Worm (Caenorhabditis elegans) whole organism, L4 larva: ENCODE data around the gene mif-2.

Source experiments
- D1046.2 ChIP-seq: fragments of 200-800 bp; sonication (Bioruptor generic); IDR thresholded peaks from 2 replicates; pipeline ENCODE4 v1.3.6; 2022; ENCODE audit warnings: missing genetic modification characterization, missing compliant biosample characterization
- Y105C5A.15 ChIP-seq: fragments of 200-800 bp; sonication (Bioruptor generic); IDR thresholded peaks from 2 replicates; pipeline ENCODE4 v1.3.6; 2022; ENCODE audit warnings: missing genetic modification characterization, missing compliant biosample characterization
- Y48G9A.11 ChIP-seq: fragments of 200-800 bp; sonication (Bioruptor generic); IDR thresholded peaks from 2 replicates; pipeline ENCODE4 v1.3.6; 2022; ENCODE audit warnings: missing genetic modification reagents, missing genetic modification characterization, missing compliant biosample characterization
- Y5F2A.4 ChIP-seq: fragments of 200-800 bp; sonication (Bioruptor generic); optimal IDR thresholded peaks from 2 replicates; lab custom pipeline; 2018; ENCODE audit warnings: mild to moderate bottlenecking, missing genetic modification characterization, missing compliant biosample characterization
- Y75B8A.6 ChIP-seq: fragments of 200-800 bp; sonication (Bioruptor generic); IDR thresholded peaks from 2 replicates; pipeline ENCODE4 v1.3.6; 2022; ENCODE audit warnings: missing genetic modification reagents, missing genetic modification characterization, missing compliant biosample characterization
- aly-2 ChIP-seq: sonication (generic microtip); optimal IDR thresholded peaks from 2 replicates; lab custom pipeline; 2018; ENCODE audit warnings: missing biosample characterization, missing genetic modification characterization
- ama-1 ChIP-seq: fragments of 150-350 bp; optimal IDR thresholded peaks from 2 replicates; lab custom pipeline; 2014; ENCODE audit warnings: inconsistent platforms, mixed read lengths
- arid-1 ChIP-seq: fragments of 200-800 bp; sonication (Bioruptor generic); conservative IDR thresholded peaks from 2 replicates; pipeline ENCODE4 v1.3.6; 2022; ENCODE audit warnings: missing genetic modification reagents, missing genetic modification characterization, missing compliant biosample characterization
- attf-4 ChIP-seq: sonication (generic microtip); optimal IDR thresholded peaks from 3 replicates; lab custom pipeline; 2017; ENCODE audit warnings: missing biosample characterization, missing genetic modification characterization
- ceh-32 ChIP-seq: sonication (generic microtip); optimal IDR thresholded peaks from 2 replicates; lab custom pipeline; 2016; ENCODE audit warnings: mild to moderate bottlenecking, missing genetic modification characterization, missing compliant biosample characterization; ENCODE audit not compliant: poor library complexity
- ceh-44 ChIP-seq: fragments of 200-800 bp; sonication (Bioruptor generic); IDR thresholded peaks from 2 replicates; pipeline ENCODE4 v1.3.6; 2022; ENCODE audit warnings: missing genetic modification reagents, missing genetic modification characterization, missing compliant biosample characterization
- cey-2 ChIP-seq: sonication (generic microtip); optimal IDR thresholded peaks from 3 replicates; lab custom pipeline; 2017; ENCODE audit warnings: missing genetic modification characterization, mild to moderate bottlenecking, missing compliant biosample characterization, antibody characterized with exemption, borderline replicate concordance; ENCODE audit not compliant: insufficient read depth
- daf-12 ChIP-seq: fragments of 150-350 bp; optimal IDR thresholded peaks from 2 replicates; lab custom pipeline; 2014; ENCODE audit warnings: missing biosample characterization, missing genetic modification reagents, missing genetic modification characterization
- daf-16 ChIP-seq, 3 experiments: sonication (generic microtip); optimal IDR thresholded peaks; 2 replicates each; lab custom pipeline; 2016 to 2017; ENCODE audit warnings: missing genetic modification characterization in 3 of 3, missing genetic modification reagents in 3 of 3, mild to moderate bottlenecking in 2 of 3, missing compliant biosample characterization in 2 of 3, missing biosample characterization in 1 of 3, moderate library complexity in 1 of 3
- daf-19 ChIP-seq: fragments of 200-800 bp; sonication (Bioruptor generic); conservative IDR thresholded peaks from 2 replicates; pipeline ENCODE4 v1.3.6; 2022; ENCODE audit warnings: missing genetic modification characterization, missing compliant biosample characterization
- daf-8 ChIP-seq: fragments of 200-800 bp; sonication (Bioruptor generic); IDR thresholded peaks from 2 replicates; pipeline ENCODE4 v1.3.6; 2022; ENCODE audit warnings: missing genetic modification characterization, missing compliant biosample characterization
- dmd-8 ChIP-seq: fragments of 200-800 bp; sonication (Bioruptor generic); IDR thresholded peaks from 2 replicates; pipeline ENCODE4 v1.3.6; 2022; ENCODE audit warnings: missing genetic modification characterization, missing compliant biosample characterization
- dmd-9 ChIP-seq: fragments of 200-800 bp; sonication (Bioruptor generic); IDR thresholded peaks from 2 replicates; pipeline ENCODE4 v1.3.6; 2022; ENCODE audit warnings: missing genetic modification reagents, missing genetic modification characterization, missing compliant biosample characterization
- duxl-1 ChIP-seq: sonication (generic microtip); optimal IDR thresholded peaks from 2 replicates; lab custom pipeline; 2016; ENCODE audit warnings: mild to moderate bottlenecking, missing genetic modification characterization, moderate library complexity, missing compliant biosample characterization; ENCODE audit not compliant: poor library complexity
- fkh-10 ChIP-seq: fragments of 150-350 bp; optimal IDR thresholded peaks from 2 replicates; lab custom pipeline; 2014; ENCODE audit warnings: missing biosample characterization, missing genetic modification reagents, missing genetic modification characterization
- gei-8 ChIP-seq: fragments of 200-800 bp; sonication (Bioruptor generic); optimal IDR thresholded peaks from 2 replicates; lab custom pipeline; 2018; ENCODE audit warnings: mild to moderate bottlenecking, missing genetic modification characterization, missing compliant biosample characterization
- hlh-11 ChIP-seq: fragments of 200-800 bp; sonication (Bioruptor generic); optimal IDR thresholded peaks from 2 replicates; lab custom pipeline; 2018; ENCODE audit warnings: mild to moderate bottlenecking, missing genetic modification characterization, missing compliant biosample characterization
- hmg-1.1 ChIP-seq: fragments of 200-800 bp; sonication (Bioruptor generic); IDR thresholded peaks from 2 replicates; pipeline ENCODE4 v1.3.6; 2022; ENCODE audit warnings: missing genetic modification reagents, missing genetic modification characterization, missing compliant biosample characterization
- jun-1 ChIP-seq: fragments of 150-350 bp; optimal IDR thresholded peaks from 2 replicates; lab custom pipeline; 2014; ENCODE audit warnings: missing biosample characterization, missing genetic modification reagents, missing genetic modification characterization
- lim-7 ChIP-seq: fragments of 200-800 bp; sonication (Bioruptor generic); IDR thresholded peaks from 2 replicates; pipeline ENCODE4 v1.3.6; 2022; ENCODE audit warnings: missing genetic modification characterization, missing compliant biosample characterization
- lin-1 ChIP-seq: fragments of 200-800 bp; sonication (Bioruptor generic); IDR thresholded peaks from 2 replicates; pipeline ENCODE4 v1.3.6; 2022; ENCODE audit warnings: missing genetic modification reagents, missing genetic modification characterization, missing compliant biosample characterization
- lin-13 ChIP-seq: fragments of 150-350 bp; optimal IDR thresholded peaks from 2 replicates; lab custom pipeline; 2014; ENCODE audit warnings: missing biosample characterization, missing genetic modification reagents, missing genetic modification characterization
- lin-15B ChIP-seq: fragments of 150-350 bp; sonication (generic microtip); optimal IDR thresholded peaks from 3 replicates; lab custom pipeline; 2014; ENCODE audit warnings: missing biosample characterization, missing genetic modification characterization
- lin-38 ChIP-seq: fragments of 200-800 bp; sonication (Bioruptor generic); IDR thresholded peaks from 2 replicates; pipeline ENCODE4 v1.3.6; 2022; ENCODE audit warnings: missing genetic modification reagents, missing genetic modification characterization, missing compliant biosample characterization
- lir-3 ChIP-seq: sonication (generic microtip); optimal IDR thresholded peaks from 2 replicates; lab custom pipeline; 2016; ENCODE audit warnings: mild to moderate bottlenecking, missing genetic modification characterization, missing compliant biosample characterization
- lsy-2 ChIP-seq, 2 experiments: fragments of 150-350 bp in 1 of 2; sonication (generic microtip) in 1 of 2; optimal IDR thresholded peaks; 2 replicates each; lab custom pipeline; 2014 to 2017; ENCODE audit warnings: missing biosample characterization in 2 of 2, missing genetic modification characterization in 2 of 2
- mdl-1 ChIP-seq, 2 experiments: fragments of 150-350 bp in 1 of 2; sonication (generic microtip) in 1 of 2; optimal IDR thresholded peaks; 2 replicates each; lab custom pipeline; 2014 to 2017; ENCODE audit warnings: missing biosample characterization in 2 of 2, missing genetic modification characterization in 2 of 2
- mxl-2 ChIP-seq: fragments of 200-800 bp; sonication (Bioruptor generic); conservative IDR thresholded peaks from 2 replicates; pipeline ENCODE4 v1.3.6; 2022; ENCODE audit warnings: missing genetic modification reagents, missing genetic modification characterization, missing compliant biosample characterization
- mxl-3 ChIP-seq: fragments of 200-800 bp; sonication (Bioruptor generic); optimal IDR thresholded peaks from 2 replicates; lab custom pipeline; 2018; ENCODE audit warnings: mild to moderate bottlenecking, missing genetic modification characterization, missing compliant biosample characterization
- nhr-102 ChIP-seq: sonication (generic microtip); optimal IDR thresholded peaks from 2 replicates; lab custom pipeline; 2016; ENCODE audit warnings: mild to moderate bottlenecking, missing genetic modification characterization, moderate library complexity, missing compliant biosample characterization
- nhr-11 ChIP-seq: fragments of 150-350 bp; optimal IDR thresholded peaks from 2 replicates; lab custom pipeline; 2014; ENCODE audit warnings: missing biosample characterization, missing genetic modification characterization
- nhr-111 ChIP-seq: fragments of 200-800 bp; sonication (Bioruptor generic); optimal IDR thresholded peaks from 2 replicates; lab custom pipeline; 2018; ENCODE audit warnings: mild to moderate bottlenecking, missing genetic modification characterization, missing compliant biosample characterization
- nhr-25 ChIP-seq: sonication (generic microtip); optimal IDR thresholded peaks from 2 replicates; lab custom pipeline; 2017; ENCODE audit warnings: missing genetic modification characterization, mild to moderate bottlenecking, missing compliant biosample characterization, antibody characterized with exemption, moderate library complexity, borderline replicate concordance; ENCODE audit not compliant: insufficient read depth
- nhr-28 ChIP-seq: fragments of 150-350 bp; optimal IDR thresholded peaks from 2 replicates; lab custom pipeline; 2014; ENCODE audit warnings: missing biosample characterization, missing genetic modification characterization
- nhr-42 ChIP-seq: fragments of 200-800 bp; sonication (Bioruptor generic); IDR thresholded peaks from 2 replicates; pipeline ENCODE4 v1.3.6; 2022; ENCODE audit warnings: missing genetic modification characterization, missing compliant biosample characterization
- nhr-6 ChIP-seq: fragments of 150-350 bp; optimal IDR thresholded peaks from 2 replicates; lab custom pipeline; 2014; ENCODE audit warnings: missing biosample characterization, missing genetic modification characterization
- nhr-76 ChIP-seq: fragments of 150-350 bp; optimal IDR thresholded peaks from 2 replicates; lab custom pipeline; 2014; ENCODE audit warnings: missing biosample characterization, missing genetic modification characterization
- spr-3 ChIP-seq: fragments of 200-800 bp; sonication (Bioruptor generic); optimal IDR thresholded peaks from 2 replicates; lab custom pipeline; 2018; ENCODE audit warnings: mild to moderate bottlenecking, missing genetic modification characterization, missing compliant biosample characterization
- unc-39 ChIP-seq: sonication (generic microtip); optimal IDR thresholded peaks from 2 replicates; lab custom pipeline; 2017; ENCODE audit warnings: missing biosample characterization, missing genetic modification characterization
- vab-7 ChIP-seq: fragments of 200-800 bp; sonication (Bioruptor generic); IDR thresholded peaks from 2 replicates; pipeline ENCODE4 v1.3.6; 2022; ENCODE audit warnings: missing genetic modification reagents, missing genetic modification characterization, missing compliant biosample characterization
- zfp-3 ChIP-seq: fragments of 200-800 bp; sonication (Bioruptor generic); conservative IDR thresholded peaks from 2 replicates; pipeline ENCODE4 v1.3.6; 2022; ENCODE audit warnings: missing genetic modification reagents, missing genetic modification characterization, missing compliant biosample characterization
- ztf-11 ChIP-seq: fragments of 150-350 bp; optimal IDR thresholded peaks from 2 replicates; lab custom pipeline; 2014; ENCODE audit warnings: missing biosample characterization, missing genetic modification characterization

The mif-2 gene

DNA sequence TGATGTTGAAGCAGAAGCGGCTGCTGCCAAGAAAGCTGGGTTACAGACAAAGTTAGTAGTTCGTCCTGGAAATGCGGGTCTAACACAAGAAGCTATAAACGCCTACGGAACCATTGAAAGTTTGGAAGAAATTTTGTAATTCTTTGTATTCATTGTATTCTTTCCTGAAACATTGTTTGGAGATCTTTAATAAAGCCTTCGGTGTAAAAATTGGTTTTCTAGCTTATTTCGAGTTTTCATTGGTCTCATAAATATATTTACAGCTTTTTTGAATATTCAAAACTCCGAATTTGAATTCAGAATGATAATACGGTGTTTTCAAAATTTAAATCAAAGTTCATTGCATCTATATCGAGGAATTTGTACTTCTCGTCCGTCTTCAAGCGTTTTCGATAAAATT is 43.4 kb downstream of the mif-2 start, which contains the start of gene F58H1.8:
TSS of gene F58H1.8 (plus strand) at position 301 of the 400 bp plus-strand sequence.
- TF ChIP-seq vab-7 (GFP tag; lab: Robert Waterston, UW) (no peak), lim-7 (GFP tag; lab: Robert Waterston, UW) (no peak), nhr-11 (tag; lab: Kevin White, UChicago) (no peak), ceh-32 (tag; lab: Kevin White, UChicago) (no peak), attf-4 (tag; lab: Kevin White, UChicago) (no peak), dmd-8 (GFP tag; lab: Robert Waterston, UW) (no peak), lin-38 (GFP tag; lab: Robert Waterston, UW) (no peak), jun-1 (tag; lab: Kevin White, UChicago) (no peak), ama-1 (no peak), ceh-44 (GFP tag; lab: Robert Waterston, UW) (no peak), Y48G9A.11 (GFP tag; lab: Robert Waterston, UW) (no peak), nhr-6 (tag; lab: Kevin White, UChicago) (no peak), Y5F2A.4 (GFP tag; lab: Kevin White, UChicago) (no peak)
- TF ChIP-seq, all 104 proteins: peak for 0

DNA sequence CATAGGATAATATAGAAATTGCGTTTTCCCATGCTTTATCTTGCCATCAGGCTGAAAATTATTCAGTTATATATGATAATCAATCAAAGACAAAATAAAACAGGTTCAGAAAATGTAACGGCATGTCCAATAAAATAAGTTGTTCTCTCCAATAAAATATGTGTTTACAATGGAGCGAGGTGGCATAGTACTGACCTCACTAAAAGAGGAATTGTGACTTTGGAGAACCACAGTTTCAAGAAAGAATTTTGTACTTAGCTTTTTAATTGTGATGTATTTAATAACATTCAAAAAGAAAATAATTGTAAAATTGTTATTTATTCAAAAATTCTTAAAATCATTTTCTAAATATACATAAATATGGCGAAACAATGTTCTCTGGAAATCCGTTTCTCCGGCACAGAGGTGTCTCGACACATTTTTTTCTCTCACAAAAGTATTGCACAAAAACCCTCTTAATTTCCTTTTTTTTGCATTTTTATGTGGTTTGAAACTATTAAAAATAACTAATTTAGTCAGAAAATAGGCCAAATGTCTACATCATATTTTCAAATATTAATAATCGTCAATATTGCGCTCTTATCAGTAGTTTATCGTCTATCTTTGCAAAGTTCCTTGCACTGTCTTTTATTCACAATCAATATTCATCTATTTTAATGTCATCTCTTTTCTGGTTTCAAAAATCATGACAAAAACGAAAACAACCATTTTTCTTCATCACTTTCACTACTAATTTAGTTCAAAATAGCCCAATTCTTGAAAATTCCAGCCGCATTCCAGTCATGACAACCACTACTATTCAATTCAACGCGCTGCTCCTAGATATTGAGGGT is 44.8 kb downstream of the mif-2 start, which contains the start of the genes aman-2 and F58H1.3:
TSS of gene aman-2 (minus strand) at position 51 of the 833 bp plus-strand sequence.
TSS of gene F58H1.3 (plus strand) at position 783 of the 833 bp plus-strand sequence.
- TF ChIP-seq lin-1 (GFP tag; lab: Robert Waterston, UW) (no peak), daf-16 (GFP tag; optimal IDR thresholded peaks at IDR 0.05; lab: Kevin White, UChicago) (no peak), daf-16 (tag; optimal IDR thresholded peaks at IDR 0.05; lab: Kevin White, UChicago) (peak; percentile 41), hmg-1.1 (GFP tag; lab: Robert Waterston, UW) (0 out of 2 replicates have a peak, but pooled peaks have one; percentile 21), nhr-111 (GFP tag; lab: Kevin White, UChicago) (no peak), ztf-11 (no peak), mxl-3 (GFP tag; lab: Kevin White, UChicago) (no peak), duxl-1 (no peak), daf-12 (no peak), lin-13 (GFP tag; lab: Kevin White, UChicago) (no peak), mdl-1 (tag; optimal IDR thresholded peaks at IDR 0.05; lab: Kevin White, UChicago) (no peak), daf-19 (GFP tag; lab: Robert Waterston, UW) (no peak), Y5F2A.4 (GFP tag; lab: Kevin White, UChicago) (no peak), spr-3 (no peak), nhr-28 (peak; percentile 50), gei-8 (GFP tag; lab: Kevin White, UChicago) (no peak), fkh-10 (GFP tag; lab: Kevin White, UChicago) (peak; percentile 47), cey-2 (no peak), Y75B8A.6 (GFP tag; lab: Robert Waterston, UW) (no peak), D1046.2 (GFP tag; lab: Robert Waterston, UW) (no peak), daf-8 (no peak), unc-39 (tag; lab: Kevin White, UChicago) (no peak), lir-3 (no peak), arid-1 (GFP tag; lab: Robert Waterston, UW) (no peak), lsy-2 (tag; optimal IDR thresholded peaks at IDR 0.05; lab: Kevin White, UChicago) (peak in 1 of 2 experiments; percentile 68), nhr-102 (tag; lab: Kevin White, UChicago) (no peak), lin-15B (no peak), mxl-2 (GFP tag; lab: Robert Waterston, UW) (no peak), lim-7 (GFP tag; lab: Robert Waterston, UW) (no peak), hlh-11 (tag; lab: Kevin White, UChicago) (no peak), nhr-25 (tag; lab: Kevin White, UChicago) (no peak), dmd-9 (GFP tag; lab: Robert Waterston, UW) (no peak), zfp-3 (GFP tag; lab: Robert Waterston, UW) (no peak), ama-1 (no peak), aly-2 (tag; lab: Kevin White, UChicago) (no peak), jun-1 (tag; lab: Kevin White, UChicago) (no peak), nhr-76 (tag; lab: Kevin White, UChicago) (no peak), Y105C5A.15 (GFP tag; lab: Robert Waterston, UW) (no peak), nhr-42 (GFP tag; lab: Robert Waterston, UW) (no peak)
